Fruit fly (Drosophila melanogaster): ENCODE measurements around the gene Hsc70-2.

The Hsc70-2 gene

DNA sequence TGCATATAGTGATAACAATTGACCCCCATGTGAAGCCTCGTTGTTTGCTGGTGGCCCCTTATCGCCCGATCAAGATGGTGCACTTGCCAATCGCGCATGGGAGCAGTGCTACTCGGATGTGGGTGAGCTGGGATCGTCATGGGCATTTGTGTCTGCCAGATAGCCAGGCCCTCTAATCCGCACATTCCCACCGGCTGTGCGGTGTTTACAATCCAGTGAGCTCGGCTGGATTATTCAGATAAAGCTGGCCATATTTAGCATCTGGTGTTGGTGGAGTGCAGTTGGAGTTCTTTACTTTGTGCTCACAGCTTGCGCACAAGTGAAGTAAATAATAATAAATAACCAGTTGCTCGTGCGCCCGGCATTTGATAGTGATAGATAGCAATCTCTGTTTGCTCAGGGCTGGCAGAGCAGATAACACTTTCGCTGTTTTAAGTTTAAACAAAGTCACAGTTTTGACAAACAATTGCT, 11.5 kb upstream of the Hsc70-2 start (continued):
- TF ChIP-seq wor (GFP tag; IDR thresholded peaks at IDR 0.05) (no peak), CG6272 (GFP tag; IDR thresholded peaks at IDR 0.05) (no peak), ind (GFP tag; optimal IDR thresholded peaks at IDR 0.05) (no peak), CG15696 (tag; optimal IDR thresholded peaks at IDR 0.05) (peak; percentile 39), CG3838 (GFP tag; optimal IDR thresholded peaks at IDR 0.05) (no peak), caup (GFP tag; optimal IDR thresholded peaks at IDR 0.05; ENCODE audit: severe bottlenecking) (peak; percentile 52), Ptx1 (GFP tag; IDR thresholded peaks at IDR 0.05) (peak; percentile 36; the same call in 1 of the 2 replicates), CG7372 (GFP tag; IDR thresholded peaks at IDR 0.05) (no peak), hb (GFP tag; IDR thresholded peaks at IDR 0.05; ENCODE audit: partially characterized antibody) (no peak), Nf-YC (tag; optimal IDR thresholded peaks at IDR 0.05) (no peak)

DNA sequence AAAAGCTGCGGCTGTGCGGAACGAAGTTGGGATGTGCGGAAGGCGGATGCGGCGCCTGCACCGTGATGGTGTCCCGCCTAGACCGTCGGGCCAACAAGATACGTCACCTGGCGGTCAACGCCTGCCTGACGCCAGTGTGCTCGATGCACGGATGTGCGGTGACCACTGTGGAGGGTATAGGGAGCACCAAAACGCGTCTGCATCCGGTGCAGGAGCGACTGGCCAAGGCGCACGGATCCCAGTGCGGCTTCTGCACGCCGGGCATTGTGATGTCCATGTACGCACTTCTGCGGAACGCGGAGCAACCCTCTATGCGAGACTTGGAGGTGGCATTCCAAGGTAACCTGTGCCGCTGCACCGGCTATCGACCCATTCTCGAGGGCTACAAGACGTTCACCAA, 10.9 kb upstream of the Hsc70-2 start:
- peak; percentile 59 for TF ChIP-seq Med (GFP tag)
- no peak for TF ChIP-seq YL-1 (GFP tag; optimal IDR thresholded peaks at IDR 0.05)
- no peak for TF ChIP-seq unpg (GFP tag; optimal IDR thresholded peaks at IDR 0.05)
- TF ChIP-seq z (GFP tag; IDR thresholded peaks at IDR 0.05) = 0 out of 3 replicates have a peak, but pooled peaks have one; percentile 29
- TF ChIP-seq H15 (GFP tag; IDR thresholded peaks at IDR 0.05) = 0 out of 3 replicates have a peak, but pooled peaks have one; percentile 27
- peak; percentile 68 for TF ChIP-seq CG8478 (optimal IDR thresholded peaks at IDR 0.05)
- TF ChIP-seq CG2199 (GFP tag; IDR thresholded peaks at IDR 0.05) = no peak
- TF ChIP-seq Dip2 (GFP tag; IDR thresholded peaks at IDR 0.05) = 0 out of 2 replicates have a peak, but pooled peaks have one; percentile 17

DNA sequence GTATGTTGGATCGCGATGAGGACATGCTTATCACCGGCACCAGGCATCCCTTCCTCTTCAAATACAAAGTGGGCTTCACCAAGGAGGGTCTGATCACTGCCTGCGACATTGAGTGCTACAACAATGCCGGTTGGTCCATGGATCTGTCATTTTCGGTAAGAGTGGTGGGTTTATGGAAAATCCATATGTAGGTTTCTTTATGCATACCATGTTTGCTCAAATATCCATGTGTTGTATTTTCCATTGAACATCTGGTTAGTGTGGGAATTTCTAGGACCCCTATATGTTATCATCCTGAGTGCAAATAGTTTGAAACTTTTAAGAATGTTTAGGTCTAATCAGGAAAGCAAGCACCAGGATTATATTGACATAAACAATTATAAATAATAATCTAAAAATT, 8.5 kb upstream of the Hsc70-2 start:
- TF ChIP-seq twi (tag; optimal IDR thresholded peaks at IDR 0.05) (peak; percentile 94), Gug (GFP tag; IDR thresholded peaks at IDR 0.05) (no peak)

DNA sequence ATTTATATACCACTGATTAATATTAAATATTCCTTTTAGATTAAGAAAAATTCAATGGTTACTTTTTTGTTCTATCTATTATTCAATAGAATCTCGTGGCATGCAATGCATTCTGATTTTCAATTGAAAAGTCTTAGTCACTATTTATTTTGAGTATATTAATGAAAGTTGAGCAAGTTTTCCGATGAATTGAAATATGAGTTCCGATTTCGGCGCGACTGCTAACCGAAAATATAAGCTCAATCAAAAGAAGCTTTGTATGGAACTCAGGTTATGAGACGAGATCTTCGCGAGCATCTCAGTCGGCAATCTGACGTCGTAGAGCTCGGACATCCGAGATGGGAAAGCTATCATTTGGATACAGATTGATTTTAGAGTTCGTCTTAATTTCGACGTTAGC, 6.5 kb upstream of the Hsc70-2 start, which contains the start of gene CG11668:
Gene CG11668 (plus strand): TSS at position 301 of the 400 bp plus-strand sequence.
- no peak for TF ChIP-seq HLH4C (GFP tag; IDR thresholded peaks at IDR 0.05; ENCODE audit: partially characterized antibody)
- no peak for TF ChIP-seq oc (tag; optimal IDR thresholded peaks at IDR 0.05)
- no peak for TF ChIP-seq btn (GFP tag; optimal IDR thresholded peaks at IDR 0.05)
- no peak for TF ChIP-seq Optix (GFP tag; IDR thresholded peaks at IDR 0.05)
- TF ChIP-seq CG15011 (GFP tag; optimal IDR thresholded peaks at IDR 0.05) = no peak
- no peak for TF ChIP-seq CG1602 (GFP tag; optimal IDR thresholded peaks at IDR 0.05)
- no peak for TF ChIP-seq CG18764 (GFP tag; optimal IDR thresholded peaks at IDR 0.05)
- TF ChIP-seq CG9437 (GFP tag; optimal IDR thresholded peaks at IDR 0.05) = no peak
- TF ChIP-seq CG5180 (GFP tag; optimal IDR thresholded peaks at IDR 0.05) = no peak
- no peak for TF ChIP-seq ewg (GFP tag; optimal IDR thresholded peaks at IDR 0.05)

DNA sequence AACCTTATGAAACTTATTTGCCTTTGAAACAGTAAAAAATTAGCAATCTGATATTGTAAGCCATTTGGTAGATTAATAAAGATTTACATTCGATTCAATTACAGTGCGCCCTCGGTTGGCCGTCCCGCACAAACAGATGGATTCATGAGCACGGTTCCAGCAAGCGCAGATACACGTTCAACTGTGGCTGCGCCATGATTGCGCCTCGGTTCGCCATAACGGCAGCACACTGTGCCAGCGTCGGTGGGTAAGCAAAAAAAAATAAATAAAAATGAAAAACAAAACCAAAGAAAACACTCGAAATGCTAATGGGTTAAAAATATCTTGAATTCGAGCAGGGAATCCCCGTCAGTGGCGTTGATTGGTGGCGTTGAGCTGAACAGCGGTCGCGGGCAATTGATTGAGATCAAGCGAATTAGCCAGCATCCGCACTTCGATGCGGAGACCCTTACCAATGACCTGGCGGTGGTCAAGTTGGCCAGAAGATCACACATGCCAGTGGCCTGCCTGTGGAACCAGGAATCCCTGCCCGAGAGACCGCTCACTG, 5.4 kb upstream of the Hsc70-2 start:
- TF ChIP-seq Ptx1 (GFP tag; IDR thresholded peaks at IDR 0.05) (peak; percentile 37; the same call in 1 of the 2 replicates), CG34422 (GFP tag; IDR thresholded peaks at IDR 0.05) (no peak), grau (tag; optimal IDR thresholded peaks at IDR 0.05) (peak; percentile 55), mirr (GFP tag; optimal IDR thresholded peaks at IDR 0.05) (no peak), CG5953 (GFP tag; IDR thresholded peaks at IDR 0.05) (0 out of 2 replicates have a peak, but pooled peaks have one; percentile 5), CG2875 (GFP tag; optimal IDR thresholded peaks at IDR 0.05) (no peak), CG11456 (GFP tag; IDR thresholded peaks at IDR 0.05) (peak; percentile 29; the same call in 1 of the 3 replicates), Rfx (GFP tag; IDR thresholded peaks at IDR 0.05) (peak; percentile 54; the same call in 1 of the 2 replicates), Bdp1 (GFP tag; optimal IDR thresholded peaks at IDR 0.05) (no peak), Drgx (GFP tag; IDR thresholded peaks at IDR 0.05) (no peak), zfh1 (GFP tag; IDR thresholded peaks at IDR 0.05) (no peak), bab2 (GFP tag; optimal IDR thresholded peaks at IDR 0.05) (no peak), lmd (GFP tag; IDR thresholded peaks at IDR 0.05) (peak; percentile 36; the same call in 1 of the 2 replicates), CG13894 (tag; optimal IDR thresholded peaks at IDR 0.05) (no peak), Gug (GFP tag; IDR thresholded peaks at IDR 0.05) (peak; percentile 53; the same call in 3 of the 4 replicates), gt (GFP tag; IDR thresholded peaks at IDR 0.05) (no peak), Aef1 (GFP tag; IDR thresholded peaks at IDR 0.05) (peak; percentile 40; the same call in 1 of the 3 replicates)

Measured in whole organism, embryonic.